Worm (Caenorhabditis elegans): ENCODE results near the gene cpsf-3.

cpsf-3 gene

ce11 chrIV:13304786-13305185 is 22.1 kb upstream of the cpsf-3 start:
- no peak for TF ChIP-seq dao-5 (tag; optimal IDR thresholded peaks at IDR 0.05)
- TF ChIP-seq W03F9.2 (tag; optimal IDR thresholded peaks at IDR 0.05) = no peak
- no peak for TF ChIP-seq him-1 (tag; optimal IDR thresholded peaks at IDR 0.05)

- no peak for TF ChIP-seq dao-5 (tag; optimal IDR thresholded peaks at IDR 0.05)
- TF ChIP-seq W03F9.2 (tag; optimal IDR thresholded peaks at IDR 0.05) = no peak
- TF ChIP-seq him-1 (tag; optimal IDR thresholded peaks at IDR 0.05) = no peak
Measured at ce11 chrIV:13303442-13303841, 20.8 kb upstream of the cpsf-3 start, which contains the start of gene Y67H2A.7. Gene Y67H2A.7, plus strand, starts transcription at chrIV:13303742.

ce11 chrIV:13300591-13300990 is 17.9 kb upstream of the cpsf-3 start, which contains the start of gene csn-6:
Gene csn-6, plus strand, starts transcription at chrIV:13300824.
- TF ChIP-seq W03F9.2 (tag; optimal IDR thresholded peaks at IDR 0.05) (no peak), dao-5 (tag; optimal IDR thresholded peaks at IDR 0.05) (no peak), him-1 (tag; optimal IDR thresholded peaks at IDR 0.05) (no peak)

- no peak for TF ChIP-seq dao-5 (tag; optimal IDR thresholded peaks at IDR 0.05)
- TF ChIP-seq W03F9.2 (tag; optimal IDR thresholded peaks at IDR 0.05) = no peak
- TF ChIP-seq him-1 (tag; optimal IDR thresholded peaks at IDR 0.05) = no peak
Measured at ce11 chrIV:13300109-13300508, 17.4 kb upstream of the cpsf-3 start, which contains the start of gene kdp-1. Gene kdp-1, plus strand, starts transcription at chrIV:13300188.

ce11 chrIV:13299648-13300047 is 17.0 kb upstream of the cpsf-3 start:
- TF ChIP-seq him-1 (tag; optimal IDR thresholded peaks at IDR 0.05) (no peak), dao-5 (tag; optimal IDR thresholded peaks at IDR 0.05) (no peak), W03F9.2 (tag; optimal IDR thresholded peaks at IDR 0.05) (no peak)

ce11 chrIV:13297746-13298145 is 15.1 kb upstream of the cpsf-3 start, which contains the start of the genes Y67H2A.2 and micu-1:
Gene Y67H2A.2, minus strand, starts transcription at chrIV:13297819.
Gene micu-1, plus strand, starts transcription at chrIV:13297926.
- TF ChIP-seq W03F9.2 (tag; optimal IDR thresholded peaks at IDR 0.05) (peak; percentile 21), dao-5 (tag; optimal IDR thresholded peaks at IDR 0.05) (no peak)

- TF ChIP-seq W03F9.2 (tag; optimal IDR thresholded peaks at IDR 0.05) (no peak), dao-5 (tag; optimal IDR thresholded peaks at IDR 0.05) (no peak), him-1 (tag; optimal IDR thresholded peaks at IDR 0.05) (no peak)
Measured at ce11 chrIV:13290239-13290638, 7.6 kb upstream of the cpsf-3 start.

ce11 chrIV:13289321-13289720 is 6.6 kb upstream of the cpsf-3 start, which contains the start of gene Y67H2A.10:
Gene Y67H2A.10, minus strand, starts transcription at chrIV:13289504.
- TF ChIP-seq W03F9.2 (tag; optimal IDR thresholded peaks at IDR 0.05) (no peak), him-1 (tag; optimal IDR thresholded peaks at IDR 0.05) (no peak), dao-5 (tag; optimal IDR thresholded peaks at IDR 0.05) (no peak)

ce11 chrIV:13272494-13272893 is 10.2 kb downstream of the cpsf-3 start, which contains the start of gene unc-26:
Gene unc-26, minus strand, starts transcription at chrIV:13272516.
- no peak for TF ChIP-seq dao-5 (tag; optimal IDR thresholded peaks at IDR 0.05)
- no peak for TF ChIP-seq W03F9.2 (tag; optimal IDR thresholded peaks at IDR 0.05)
- TF ChIP-seq him-1 (tag; optimal IDR thresholded peaks at IDR 0.05) = no peak

ce11 chrIV:13268385-13268784 is 14.3 kb downstream of the cpsf-3 start:
- TF ChIP-seq dao-5 (tag; optimal IDR thresholded peaks at IDR 0.05) (no peak), W03F9.2 (tag; optimal IDR thresholded peaks at IDR 0.05) (no peak), him-1 (tag; optimal IDR thresholded peaks at IDR 0.05) (no peak)

ce11 chrIV:13261778-13262177 is 20.9 kb downstream of the cpsf-3 start:
- TF ChIP-seq W03F9.2 (tag; optimal IDR thresholded peaks at IDR 0.05) = no peak
- no peak for TF ChIP-seq dao-5 (tag; optimal IDR thresholded peaks at IDR 0.05)
- TF ChIP-seq him-1 (tag; optimal IDR thresholded peaks at IDR 0.05) = no peak

- no peak for TF ChIP-seq W03F9.2 (tag; optimal IDR thresholded peaks at IDR 0.05)
- TF ChIP-seq dao-5 (tag; optimal IDR thresholded peaks at IDR 0.05) = no peak
- TF ChIP-seq him-1 (tag; optimal IDR thresholded peaks at IDR 0.05) = no peak
Measured at ce11 chrIV:13258872-13259271, 23.8 kb downstream of the cpsf-3 start, which contains the start of gene JC8.16. Gene JC8.16, plus strand, starts transcription at chrIV:13259172.

- TF ChIP-seq him-1 (tag; optimal IDR thresholded peaks at IDR 0.05) = no peak
- no peak for TF ChIP-seq dao-5 (tag; optimal IDR thresholded peaks at IDR 0.05)
Measured at ce11 chrIV:13255886-13256285, 26.8 kb downstream of the cpsf-3 start, which contains the start of gene bus-12. Gene bus-12, plus strand, starts transcription at chrIV:13256186.

- no peak for TF ChIP-seq W03F9.2 (tag; optimal IDR thresholded peaks at IDR 0.05)
- TF ChIP-seq dao-5 (tag; optimal IDR thresholded peaks at IDR 0.05) = no peak
- no peak for TF ChIP-seq him-1 (tag; optimal IDR thresholded peaks at IDR 0.05)
Measured at ce11 chrIV:13253841-13254240, 28.8 kb downstream of the cpsf-3 start, which contains the start of gene ttr-45. Gene ttr-45, plus strand, starts transcription at chrIV:13254225.

- TF ChIP-seq dao-5 (tag; optimal IDR thresholded peaks at IDR 0.05) (no peak), him-1 (tag; optimal IDR thresholded peaks at IDR 0.05) (no peak), W03F9.2 (tag; optimal IDR thresholded peaks at IDR 0.05) (no peak)
Measured at ce11 chrIV:13252211-13252610, 30.5 kb downstream of the cpsf-3 start, which contains the start of gene ttr-51. Gene ttr-51, minus strand, starts transcription at chrIV:13252311.
